Worm (Caenorhabditis elegans) whole organism, L2 larva: ENCODE results near the gene C03C10.2.

Experiments
- C34F6.9 ChIP-seq: fragments of 150-350 bp; optimal IDR thresholded peaks from 2 replicates; lab custom pipeline; 2014; ENCODE audit warnings: missing biosample characterization, missing genetic modification characterization
- ZK546.5 ChIP-seq: sonication (generic microtip); optimal IDR thresholded peaks from 2 replicates; lab custom pipeline; 2017; ENCODE audit warnings: missing biosample characterization, missing genetic modification characterization
- alr-1 ChIP-seq: fragments of 150-350 bp; optimal IDR thresholded peaks from 2 replicates; lab custom pipeline; 2014; ENCODE audit warnings: missing biosample characterization, missing genetic modification characterization
- aly-2 ChIP-seq: fragments of 150-350 bp; optimal IDR thresholded peaks from 2 replicates; lab custom pipeline; 2014; ENCODE audit warnings: missing biosample characterization, missing genetic modification characterization
- ama-1 ChIP-seq: fragments of 150-350 bp; optimal IDR thresholded peaks from 2 replicates; lab custom pipeline; 2018; ENCODE audit warnings: inconsistent platforms
- blmp-1 ChIP-seq: sonication (generic microtip); optimal IDR thresholded peaks from 2 replicates; lab custom pipeline; 2017; ENCODE audit warnings: missing genetic modification characterization, mild to moderate bottlenecking, missing compliant biosample characterization, antibody characterized with exemption, moderate library complexity; ENCODE audit not compliant: insufficient read depth
- ceh-16 ChIP-seq: fragments of 150-350 bp; optimal IDR thresholded peaks from 2 replicates; lab custom pipeline; 2014; ENCODE audit warnings: missing biosample characterization, missing genetic modification characterization
- ceh-82 ChIP-seq: fragments of 150-350 bp; optimal IDR thresholded peaks from 2 replicates; lab custom pipeline; 2014; ENCODE audit warnings: missing biosample characterization, missing genetic modification characterization
- crh-2 ChIP-seq: sonication (generic microtip); optimal IDR thresholded peaks from 2 replicates; lab custom pipeline; 2017; ENCODE audit warnings: missing biosample characterization, missing genetic modification characterization
- dmd-4 ChIP-seq: sonication (generic microtip); optimal IDR thresholded peaks from 2 replicates; lab custom pipeline; 2017; ENCODE audit warnings: missing biosample characterization, missing genetic modification characterization
- egl-27 ChIP-seq: sonication (generic microtip); optimal IDR thresholded peaks from 3 replicates; lab custom pipeline; 2017; ENCODE audit warnings: missing biosample characterization, missing genetic modification reagents, missing genetic modification characterization
- elt-3 ChIP-seq: sonication (generic microtip); optimal IDR thresholded peaks from 2 replicates; lab custom pipeline; 2017; ENCODE audit warnings: missing biosample characterization, missing genetic modification characterization
- fos-1 ChIP-seq: fragments of 150-350 bp; optimal IDR thresholded peaks from 2 replicates; lab custom pipeline; 2014; ENCODE audit warnings: missing biosample characterization, missing genetic modification characterization
- gmeb-1 ChIP-seq: fragments of 150-350 bp; optimal IDR thresholded peaks from 2 replicates; lab custom pipeline; 2014; ENCODE audit warnings: missing biosample characterization, missing genetic modification characterization
- lin-11 ChIP-seq: fragments of 150-350 bp; sonication (generic microtip); optimal IDR thresholded peaks from 2 replicates; lab custom pipeline; 2014; ENCODE audit warnings: missing biosample characterization, missing genetic modification characterization, inconsistent platforms, mixed read lengths
- lin-13 ChIP-seq: fragments of 150-350 bp; optimal IDR thresholded peaks from 2 replicates; lab custom pipeline; 2014; ENCODE audit warnings: missing biosample characterization, missing genetic modification reagents, missing genetic modification characterization
- lin-39 ChIP-seq: fragments of 150-350 bp; optimal IDR thresholded peaks from 2 replicates; lab custom pipeline; 2014; ENCODE audit warnings: missing biosample characterization, missing genetic modification reagents, missing genetic modification characterization
- lsy-2 ChIP-seq, 2 experiments: fragments of 150-350 bp in 1 of 2; sonication (generic microtip) in 1 of 2; optimal IDR thresholded peaks; 2 replicates each; lab custom pipeline; 2014 to 2017; ENCODE audit warnings: missing biosample characterization in 2 of 2, missing genetic modification characterization in 2 of 2
- mab-5 ChIP-seq: fragments of 150-350 bp; optimal IDR thresholded peaks from 2 replicates; lab custom pipeline; 2014; ENCODE audit warnings: missing biosample characterization, missing genetic modification characterization
- mbf-1 ChIP-seq: sonication (generic microtip); optimal IDR thresholded peaks from 2 replicates; lab custom pipeline; 2017; ENCODE audit warnings: missing biosample characterization, missing genetic modification characterization
- mdl-1 ChIP-seq, 2 experiments: fragments of 150-350 bp in 1 of 2; sonication (generic microtip) in 1 of 2; optimal IDR thresholded peaks; 2 replicates each; lab custom pipeline; 2017; ENCODE audit warnings: missing biosample characterization in 2 of 2, missing genetic modification characterization in 2 of 2
- nhr-11 ChIP-seq: fragments of 150-350 bp; optimal IDR thresholded peaks from 2 replicates; lab custom pipeline; 2014; ENCODE audit warnings: missing biosample characterization, missing genetic modification characterization
- nhr-12 ChIP-seq: fragments of 150-350 bp; optimal IDR thresholded peaks from 2 replicates; lab custom pipeline; 2014; ENCODE audit warnings: missing biosample characterization, missing genetic modification characterization
- nhr-129 ChIP-seq: fragments of 150-350 bp; optimal IDR thresholded peaks from 2 replicates; lab custom pipeline; 2014; ENCODE audit warnings: missing biosample characterization, missing genetic modification characterization
- nhr-21 ChIP-seq: fragments of 150-350 bp; optimal IDR thresholded peaks from 2 replicates; lab custom pipeline; 2014; ENCODE audit warnings: missing biosample characterization, missing genetic modification characterization
- nhr-237 ChIP-seq: fragments of 150-350 bp; optimal IDR thresholded peaks from 2 replicates; lab custom pipeline; 2014; ENCODE audit warnings: missing biosample characterization, missing genetic modification characterization
- nhr-6 ChIP-seq: fragments of 150-350 bp; optimal IDR thresholded peaks from 2 replicates; lab custom pipeline; 2014; ENCODE audit warnings: missing biosample characterization, missing genetic modification characterization
- nhr-77 ChIP-seq: fragments of 150-350 bp; optimal IDR thresholded peaks from 2 replicates; lab custom pipeline; 2014; ENCODE audit warnings: missing biosample characterization, missing genetic modification characterization
- peb-1 ChIP-seq: fragments of 150-350 bp; optimal IDR thresholded peaks from 2 replicates; lab custom pipeline; 2014; ENCODE audit warnings: missing biosample characterization, missing genetic modification characterization
- sem-4 ChIP-seq: fragments of 150-350 bp; optimal IDR thresholded peaks from 2 replicates; lab custom pipeline; 2014; ENCODE audit warnings: missing biosample characterization, missing genetic modification reagents, missing genetic modification characterization
- skn-1 ChIP-seq: sonication (generic microtip); optimal IDR thresholded peaks from 2 replicates; lab custom pipeline; 2017; ENCODE audit warnings: missing biosample characterization, missing genetic modification characterization
- sma-3 ChIP-seq: sonication (generic microtip); optimal IDR thresholded peaks from 2 replicates; lab custom pipeline; 2016; ENCODE audit warnings: missing genetic modification reagents, missing genetic modification characterization, missing compliant biosample characterization
- sma-9 ChIP-seq, 2 experiments: fragments of 150-350 bp in 1 of 2; sonication (generic microtip) in 1 of 2; optimal IDR thresholded peaks; 2 replicates each; lab custom pipeline; 2014 to 2016; ENCODE audit warnings: missing genetic modification characterization in 2 of 2, mild to moderate bottlenecking in 1 of 2, missing biosample characterization in 1 of 2, missing compliant biosample characterization in 1 of 2, missing genetic modification reagents in 1 of 2, moderate library complexity in 1 of 2
- unc-39 ChIP-seq: fragments of 150-350 bp; optimal IDR thresholded peaks from 2 replicates; lab custom pipeline; 2014; ENCODE audit warnings: missing biosample characterization, missing genetic modification characterization
- unc-55 ChIP-seq: fragments of 150-350 bp; sonication (generic microtip); optimal IDR thresholded peaks from 3 replicates; lab custom pipeline; 2014; ENCODE audit warnings: missing biosample characterization, missing genetic modification reagents, missing genetic modification characterization
- unc-62 ChIP-seq: fragments of 150-350 bp; optimal IDR thresholded peaks from 2 replicates; lab custom pipeline; 2014; ENCODE audit warnings: missing biosample characterization, missing genetic modification reagents, missing genetic modification characterization
- zag-1 ChIP-seq: fragments of 150-350 bp; optimal IDR thresholded peaks from 2 replicates; lab custom pipeline; 2014; ENCODE audit warnings: missing biosample characterization, missing genetic modification characterization
- ztf-1 ChIP-seq: fragments of 200-800 bp; sonication (Bioruptor generic); conservative IDR thresholded peaks from 2 replicates; pipeline ENCODE4 v1.3.6; 2022; ENCODE audit warnings: missing genetic modification characterization, missing compliant biosample characterization
- ztf-11 ChIP-seq: sonication (generic microtip); optimal IDR thresholded peaks from 2 replicates; lab custom pipeline; 2017; ENCODE audit warnings: missing biosample characterization, missing genetic modification characterization
- ztf-4 ChIP-seq: fragments of 150-350 bp; optimal IDR thresholded peaks from 2 replicates; lab custom pipeline; 2014; ENCODE audit warnings: missing biosample characterization, missing genetic modification characterization

The C03C10.2 gene

ce11 chrIII:4087565-4087964 lies 3.3 kb upstream of the C03C10.2 start (continued):
- TF ChIP-seq lin-39 (tag; lab: Kevin White, UChicago): no peak
- TF ChIP-seq blmp-1 (tag; lab: Kevin White, UChicago): peak; percentile 21
- no peak for TF ChIP-seq sem-4 (tag; lab: Kevin White, UChicago)
- TF ChIP-seq nhr-77 (tag; lab: Kevin White, UChicago): no peak
- peak; percentile 53 for TF ChIP-seq ama-1
- TF ChIP-seq aly-2: no peak
- TF ChIP-seq unc-39 (tag; lab: Kevin White, UChicago): no peak
- TF ChIP-seq fos-1 (tag; lab: Kevin White, UChicago): peak; percentile 68
- TF ChIP-seq ztf-1 (GFP tag; lab: Robert Waterston, UW): no peak
- TF ChIP-seq skn-1 (tag; lab: Kevin White, UChicago): no peak
- TF ChIP-seq alr-1 (tag; lab: Kevin White, UChicago): no peak

ce11 chrIII:4088338-4088918 lies 2.4 kb upstream of the C03C10.2 start:
- TF ChIP-seq ceh-82 (tag; lab: Kevin White, UChicago) (no peak), sma-3 (GFP tag; lab: Kevin White, UChicago) (no peak), C34F6.9 (tag; lab: Kevin White, UChicago) (peak; percentile 80), lsy-2 (tag; optimal IDR thresholded peaks at IDR 0.05; lab: Kevin White, UChicago) (peak in 1 of 2 experiments; percentile 57), nhr-21 (tag; lab: Kevin White, UChicago) (no peak), ztf-4 (tag; lab: Kevin White, UChicago) (no peak), mdl-1 (tag; optimal IDR thresholded peaks at IDR 0.05; lab: Kevin White, UChicago) (no peak), sma-9 (GFP tag; optimal IDR thresholded peaks at IDR 0.05; lab: Kevin White, UChicago) (no peak), sma-9 (tag; optimal IDR thresholded peaks at IDR 0.05; lab: Kevin White, UChicago) (no peak), ZK546.5 (no peak), unc-62 (GFP tag; lab: Kevin White, UChicago) (no peak), egl-27 (tag; lab: Kevin White, UChicago) (no peak), peb-1 (tag; lab: Kevin White, UChicago) (no peak), unc-39 (tag; lab: Kevin White, UChicago) (no peak), nhr-6 (no peak), gmeb-1 (tag; lab: Kevin White, UChicago) (peak; percentile 12), ztf-11 (tag; lab: Kevin White, UChicago) (no peak), unc-55 (GFP tag; lab: Kevin White, UChicago) (peak; percentile 90), crh-2 (tag; lab: Kevin White, UChicago) (peak; percentile 23), alr-1 (tag; lab: Kevin White, UChicago) (no peak), ceh-16 (no peak), fos-1 (tag; lab: Kevin White, UChicago) (peak; percentile 15), mab-5 (no peak), zag-1 (no peak), nhr-77 (tag; lab: Kevin White, UChicago) (no peak), nhr-237 (no peak), mbf-1 (tag; lab: Kevin White, UChicago) (no peak)
- TF ChIP-seq, all 48 proteins: peak for 6

- TF ChIP-seq peb-1 (tag; lab: Kevin White, UChicago) (no peak), lsy-2 (tag; optimal IDR thresholded peaks at IDR 0.05; lab: Kevin White, UChicago) (no peak), nhr-12 (tag; lab: Kevin White, UChicago) (no peak), nhr-129 (tag; lab: Kevin White, UChicago) (no peak)
These were observed 1.1 kb downstream of the C03C10.2 start, which contains the start of gene C03C10.5 for ce11 chrIII:4092020-4092419. C03C10.5 (minus strand) TSS chrIII:4092120.

ce11 chrIII:4092962-4093361 lies 2.1 kb downstream of the C03C10.2 start:
- no peak for TF ChIP-seq C34F6.9 (tag; lab: Kevin White, UChicago)
- TF ChIP-seq mab-5: no peak
- no peak for TF ChIP-seq lsy-2 (tag; optimal IDR thresholded peaks at IDR 0.05; lab: Kevin White, UChicago)
- no peak for TF ChIP-seq nhr-11 (tag; lab: Kevin White, UChicago)
- no peak for TF ChIP-seq dmd-4 (tag; lab: Kevin White, UChicago)
- no peak for TF ChIP-seq elt-3 (tag; lab: Kevin White, UChicago)
- TF ChIP-seq lin-11 (tag; lab: Kevin White, UChicago): no peak
- no peak for TF ChIP-seq ceh-82 (tag; lab: Kevin White, UChicago)
- TF ChIP-seq nhr-6: no peak
- TF ChIP-seq fos-1 (tag; lab: Kevin White, UChicago): no peak
- no peak for TF ChIP-seq ZK546.5
- no peak for TF ChIP-seq gmeb-1 (tag; lab: Kevin White, UChicago)
- TF ChIP-seq lin-13 (GFP tag; lab: Kevin White, UChicago): no peak
- TF ChIP-seq nhr-12 (tag; lab: Kevin White, UChicago): no peak
